Fruit fly (Drosophila melanogaster) whole organism, prepupa: ENCODE results near the gene Mps1.

ENCODE experiments used
- Blimp-1 ChIP-seq: fragments of 200-800 bp; sonication (Bioruptor generic); optimal IDR thresholded peaks from 3 replicates; lab custom pipeline; 2017; ENCODE audit warnings: missing biosample characterization, missing genetic modification characterization, mild to moderate bottlenecking, moderate library complexity, missing genetic modification reagents
- CG10631 ChIP-seq: fragments of 200-800 bp; sonication (Bioruptor generic); optimal IDR thresholded peaks from 2 replicates; lab custom pipeline; 2016; ENCODE audit warnings: missing biosample characterization, missing genetic modification characterization
- CG10669 ChIP-seq: fragments of 200-800 bp; sonication (Bioruptor generic); optimal IDR thresholded peaks from 3 replicates; lab custom pipeline; 2018; ENCODE audit warnings: missing biosample characterization, mild to moderate bottlenecking, missing genetic modification characterization, moderate library complexity
- CG11294 ChIP-seq: fragments of 200-800 bp; sonication (Bioruptor generic); IDR thresholded peaks from 2 replicates; pipeline ENCODE4 v1.3.6; 2022; ENCODE audit warnings: missing biosample characterization, missing genetic modification characterization
- CG11762 ChIP-seq: fragments of 200-800 bp; sonication (Bioruptor generic); optimal IDR thresholded peaks from 3 replicates; lab custom pipeline; 2016; ENCODE audit warnings: missing biosample characterization, missing genetic modification characterization; ENCODE audit not compliant: insufficient read depth
- CG15336 ChIP-seq: fragments of 200-800 bp; sonication (Bioruptor generic); IDR thresholded peaks from 2 replicates; pipeline ENCODE4 v1.3.6; 2022; ENCODE audit warnings: missing biosample characterization, missing genetic modification characterization
- CG1621 ChIP-seq: fragments of 200-800 bp; sonication (Bioruptor generic); optimal IDR thresholded peaks from 3 replicates; lab custom pipeline; 2018; ENCODE audit warnings: missing biosample characterization, mild to moderate bottlenecking, missing genetic modification characterization
- CG16779 ChIP-seq: fragments of 200-800 bp; sonication (Bioruptor generic); optimal IDR thresholded peaks from 3 replicates; lab custom pipeline; 2017; ENCODE audit warnings: missing biosample characterization, mild to moderate bottlenecking, missing genetic modification characterization
- CG3032 ChIP-seq: fragments of 200-800 bp; optimal IDR thresholded peaks from 2 replicates; lab custom pipeline; 2019; ENCODE audit warnings: missing biosample characterization, mild to moderate bottlenecking, missing genetic modification characterization, moderate library complexity
- CG32006 ChIP-seq: fragments of 200-800 bp; sonication (Bioruptor generic); optimal IDR thresholded peaks from 3 replicates; lab custom pipeline; 2017; ENCODE audit warnings: missing biosample characterization, mild to moderate bottlenecking, missing genetic modification characterization
- CG34406 ChIP-seq: fragments of 200-800 bp; sonication (Bioruptor generic); optimal IDR thresholded peaks from 3 replicates; lab custom pipeline; 2016; ENCODE audit warnings: missing biosample characterization, missing genetic modification characterization
- CG6163 ChIP-seq: fragments of 200-800 bp; sonication (Bioruptor generic); IDR thresholded peaks from 3 replicates; pipeline ENCODE4 v1.3.6; 2022; ENCODE audit warnings: missing biosample characterization, missing genetic modification characterization
- CG6276 ChIP-seq: fragments of 200-800 bp; sonication (Bioruptor generic); optimal IDR thresholded peaks from 2 replicates; lab custom pipeline; 2017; ENCODE audit warnings: missing biosample characterization, mild to moderate bottlenecking, missing genetic modification characterization
- CG6792 ChIP-seq: fragments of 200-800 bp; sonication (Bioruptor generic); optimal IDR thresholded peaks from 3 replicates; lab custom pipeline; 2016; ENCODE audit warnings: missing biosample characterization, missing genetic modification characterization
- CG6808 ChIP-seq: fragments of 200-800 bp; sonication (Bioruptor generic); optimal IDR thresholded peaks from 3 replicates; lab custom pipeline; 2017; ENCODE audit warnings: missing biosample characterization, missing genetic modification characterization, mild to moderate bottlenecking, moderate library complexity, missing genetic modification reagents
- CG6854 ChIP-seq: fragments of 200-800 bp; sonication (Bioruptor generic); optimal IDR thresholded peaks from 2 replicates; lab custom pipeline; 2017; ENCODE audit warnings: missing biosample characterization, mild to moderate bottlenecking, missing genetic modification characterization
- CG8119 ChIP-seq: fragments of 200-800 bp; sonication (Bioruptor generic); IDR thresholded peaks from 3 replicates; pipeline ENCODE4 v1.3.6; 2022; ENCODE audit warnings: missing biosample characterization, missing genetic modification characterization
- CG8319 ChIP-seq: fragments of 200-800 bp; sonication (Bioruptor generic); optimal IDR thresholded peaks from 3 replicates; lab custom pipeline; 2016; ENCODE audit warnings: missing biosample characterization, missing genetic modification characterization
- CG8632 ChIP-seq: fragments of 200-800 bp; sonication (Bioruptor generic); optimal IDR thresholded peaks from 3 replicates; lab custom pipeline; 2016; ENCODE audit warnings: missing biosample characterization, missing genetic modification characterization
- CG9139 ChIP-seq: fragments of 200-800 bp; sonication (Bioruptor generic); optimal IDR thresholded peaks from 3 replicates; lab custom pipeline; 2017; ENCODE audit warnings: missing biosample characterization, mild to moderate bottlenecking, missing genetic modification characterization
- Eip75B ChIP-seq: fragments of 200-800 bp; sonication (Bioruptor generic); optimal IDR thresholded peaks from 3 replicates; lab custom pipeline; 2016; ENCODE audit warnings: missing biosample characterization, missing genetic modification characterization
- Eip78C ChIP-seq: fragments of 200-800 bp; sonication (Bioruptor generic); peaks from one replicate; lab custom pipeline; 2016; ENCODE audit warnings: missing biosample characterization, missing genetic modification characterization
- Eip93F ChIP-seq: fragments of 200-800 bp; sonication (Bioruptor generic); optimal IDR thresholded peaks from 2 replicates; lab custom pipeline; 2016; ENCODE audit warnings: missing biosample characterization, mild to moderate bottlenecking, missing genetic modification characterization
- Ets96B ChIP-seq: fragments of 200-800 bp; optimal IDR thresholded peaks from 2 replicates; lab custom pipeline; 2019; ENCODE audit warnings: missing biosample characterization, mild to moderate bottlenecking, missing genetic modification characterization, moderate library complexity
- Gug ChIP-seq: fragments of 200-800 bp; sonication (Bioruptor generic); IDR thresholded peaks from 2 replicates; pipeline ENCODE4 v1.3.6; 2022; ENCODE audit warnings: missing biosample characterization, missing genetic modification characterization
- Hr4 ChIP-seq: fragments of 200-800 bp; sonication (Bioruptor generic); optimal IDR thresholded peaks from 3 replicates; lab custom pipeline; 2016; ENCODE audit warnings: missing biosample characterization, missing genetic modification characterization
- Lpt ChIP-seq: fragments of 200-800 bp; sonication (Bioruptor generic); optimal IDR thresholded peaks from 3 replicates; lab custom pipeline; 2016; ENCODE audit warnings: missing biosample characterization, missing genetic modification characterization
- Met ChIP-seq: fragments of 200-800 bp; sonication (Bioruptor generic); optimal IDR thresholded peaks from 3 replicates; lab custom pipeline; 2016; ENCODE audit warnings: missing biosample characterization, missing genetic modification characterization
- OdsH ChIP-seq: fragments of 200-800 bp; sonication (Bioruptor generic); optimal IDR thresholded peaks from 3 replicates; lab custom pipeline; 2016; ENCODE audit warnings: missing biosample characterization, missing genetic modification characterization
- Smox ChIP-seq: fragments of 200-800 bp; sonication (Bioruptor generic); optimal IDR thresholded peaks from 3 replicates; lab custom pipeline; 2016; ENCODE audit warnings: missing biosample characterization, missing genetic modification characterization
- Sox14 ChIP-seq: fragments of 200-800 bp; sonication (Bioruptor generic); optimal IDR thresholded peaks from 3 replicates; lab custom pipeline; 2016; ENCODE audit warnings: missing biosample characterization, missing genetic modification characterization
- cyc ChIP-seq: fragments of 200-800 bp; sonication (Bioruptor generic); optimal IDR thresholded peaks from 3 replicates; lab custom pipeline; 2016; ENCODE audit warnings: missing biosample characterization, missing genetic modification characterization
- dsx ChIP-seq: fragments of 200-800 bp; optimal IDR thresholded peaks from 3 replicates; lab custom pipeline; 2019; ENCODE audit warnings: missing biosample characterization, mild to moderate bottlenecking, missing genetic modification characterization, moderate library complexity; ENCODE audit not compliant: poor library complexity, severe bottlenecking
- esn ChIP-seq: fragments of 200-800 bp; sonication (Bioruptor generic); optimal IDR thresholded peaks from 2 replicates; lab custom pipeline; 2016; ENCODE audit warnings: missing biosample characterization, mild to moderate bottlenecking, missing genetic modification characterization, moderate library complexity
- fd59A ChIP-seq: fragments of 200-800 bp; sonication (Bioruptor generic); optimal IDR thresholded peaks from 2 replicates; lab custom pipeline; 2017; ENCODE audit warnings: missing biosample characterization, mild to moderate bottlenecking, missing genetic modification characterization, missing genetic modification reagents
- fd85E ChIP-seq: fragments of 200-800 bp; sonication (Bioruptor generic); optimal IDR thresholded peaks from 3 replicates; lab custom pipeline; 2016; ENCODE audit warnings: missing biosample characterization, missing genetic modification characterization
- fkh ChIP-seq: fragments of 200-800 bp; sonication (Bioruptor generic); optimal IDR thresholded peaks from 3 replicates; lab custom pipeline; 2017; ENCODE audit warnings: missing biosample characterization, mild to moderate bottlenecking, missing genetic modification characterization, moderate library complexity
- lz ChIP-seq: fragments of 200-800 bp; sonication (Bioruptor generic); optimal IDR thresholded peaks from 3 replicates; lab custom pipeline; 2016; ENCODE audit warnings: missing biosample characterization, missing genetic modification characterization
- net ChIP-seq: fragments of 200-800 bp; sonication (Bioruptor generic); optimal IDR thresholded peaks from 3 replicates; lab custom pipeline; 2016; ENCODE audit warnings: missing biosample characterization, missing genetic modification characterization
- pdm3 ChIP-seq: fragments of 200-800 bp; sonication (Bioruptor generic); optimal IDR thresholded peaks from 3 replicates; lab custom pipeline; 2016; ENCODE audit warnings: missing biosample characterization, missing genetic modification characterization
- svp ChIP-seq: fragments of 200-800 bp; sonication (Bioruptor generic); peaks from one replicate; lab custom pipeline; 2016; ENCODE audit warnings: missing biosample characterization, missing genetic modification characterization
- topi ChIP-seq: fragments of 200-800 bp; sonication (Bioruptor generic); optimal IDR thresholded peaks from 3 replicates; lab custom pipeline; 2016; ENCODE audit warnings: missing biosample characterization, missing genetic modification characterization
- vri ChIP-seq: fragments of 200-800 bp; sonication (Bioruptor generic); optimal IDR thresholded peaks from 3 replicates; lab custom pipeline; 2016; ENCODE audit warnings: missing biosample characterization, mild to moderate bottlenecking, missing genetic modification characterization

Gene Mps1

dm6 chr3R:17703691-17704537 lies 32.8 kb downstream of the Mps1 start (continued):
- TF ChIP-seq CG11294 (GFP tag; lab: Robert Waterston, UW) (peak; percentile 100), Eip78C (GFP tag; lab: Kevin White, UChicago) (peak; percentile 100), CG34406 (GFP tag; lab: Kevin White, UChicago) (peak; percentile 100), cyc (GFP tag; lab: Kevin White, UChicago) (peak; percentile 100), Met (GFP tag; lab: Kevin White, UChicago) (peak; percentile 100), lz (GFP tag; lab: Kevin White, UChicago) (peak; percentile 100), Eip75B (GFP tag; lab: Kevin White, UChicago) (peak; percentile 100), Hr4 (GFP tag; lab: Kevin White, UChicago) (peak; percentile 100), CG10631 (GFP tag; lab: Kevin White, UChicago) (peak; percentile 100), net (GFP tag; lab: Kevin White, UChicago) (peak; percentile 100), CG15336 (GFP tag; lab: Robert Waterston, UW) (peak; percentile 100), dsx (peak; percentile 99), CG8632 (peak; percentile 100), fd85E (peak; percentile 99), CG10669 (GFP tag; lab: Kevin White, UChicago) (peak; percentile 100), CG32006 (GFP tag; lab: Kevin White, UChicago) (peak; percentile 100), vri (peak; percentile 100), Eip93F (peak; percentile 100), Blimp-1 (peak; percentile 97), esn (peak; percentile 100), CG6792 (GFP tag; lab: Kevin White, UChicago) (peak; percentile 100), Sox14 (GFP tag; lab: Kevin White, UChicago) (peak; percentile 100), CG6276 (peak; percentile 100), CG9139 (GFP tag; lab: Kevin White, UChicago) (peak; percentile 99), Ets96B (tag; lab: Kevin White, UChicago) (peak; percentile 100), svp (GFP tag; lab: Kevin White, UChicago) (peak; percentile 100), Gug (GFP tag; lab: Robert Waterston, UW) (peak; percentile 100), fkh (peak; percentile 91), CG6854 (GFP tag; lab: Kevin White, UChicago) (peak; percentile 99), fd59A (GFP tag; lab: Kevin White, UChicago) (peak; percentile 100), CG6808 (GFP tag; lab: Kevin White, UChicago) (peak; percentile 99), CG8319 (GFP tag; lab: Kevin White, UChicago) (peak; percentile 100), Lpt (GFP tag; lab: Kevin White, UChicago) (peak; percentile 100), CG3032 (peak; percentile 100)
- TF ChIP-seq, all 60 proteins: peak for 60

dm6 chr3R:17704538-17704854 lies 33.4 kb downstream of the Mps1 start:
- TF ChIP-seq CG6854 (GFP tag; lab: Kevin White, UChicago) (peak; percentile 5), CG8319 (GFP tag; lab: Kevin White, UChicago) (no peak), CG6808 (GFP tag; lab: Kevin White, UChicago) (peak; percentile 9), CG6163 (no peak)

dm6 chr3R:17705140-17705539 lies 34.1 kb downstream of the Mps1 start:
- TF ChIP-seq cyc (GFP tag; lab: Kevin White, UChicago) (no peak), topi (no peak), CG15336 (GFP tag; lab: Robert Waterston, UW) (no peak), CG16779 (tag; lab: Kevin White, UChicago) (no peak), OdsH (GFP tag; lab: Kevin White, UChicago) (no peak), fd59A (GFP tag; lab: Kevin White, UChicago) (no peak), CG11762 (GFP tag; lab: Kevin White, UChicago) (no peak), CG1621 (tag; lab: Kevin White, UChicago) (no peak), CG8119 (GFP tag; lab: Robert Waterston, UW) (no peak), pdm3 (GFP tag; lab: Kevin White, UChicago) (no peak), Smox (GFP tag; lab: Kevin White, UChicago) (no peak), esn (no peak), Hr4 (GFP tag; lab: Kevin White, UChicago) (no peak), Blimp-1 (no peak)
